Worm (Caenorhabditis elegans) whole organism, early embryonic: ENCODE data around the gene smex-1.

ENCODE experiments used
- aly-1 ChIP-seq: sonication (generic microtip); optimal IDR thresholded peaks from 2 replicates; lab custom pipeline; 2016; ENCODE audit warnings: missing genetic modification characterization, missing compliant biosample characterization
- ama-1 ChIP-seq: fragments of 150-350 bp; optimal IDR thresholded peaks from 2 replicates; lab custom pipeline; 2014
- ceh-13 ChIP-seq: fragments of 200-800 bp; sonication (Bioruptor generic); optimal IDR thresholded peaks from 2 replicates; lab custom pipeline; 2018; ENCODE audit warnings: mild to moderate bottlenecking, missing genetic modification characterization, missing compliant biosample characterization
- ceh-36 ChIP-seq: sonication (generic microtip); optimal IDR thresholded peaks from 2 replicates; lab custom pipeline; 2016; ENCODE audit warnings: missing genetic modification characterization, inconsistent platforms, missing compliant biosample characterization
- ets-7 ChIP-seq: sonication (generic microtip); optimal IDR thresholded peaks from 2 replicates; lab custom pipeline; 2016; ENCODE audit warnings: missing genotype, missing genetic modification characterization, missing compliant biosample characterization
- flt-1 ChIP-seq: fragments of 200-800 bp; sonication (Bioruptor generic); IDR thresholded peaks from 2 replicates; pipeline ENCODE4 v1.3.6; 2022; ENCODE audit warnings: missing genetic modification characterization, missing compliant biosample characterization
- hnd-1 ChIP-seq: sonication (generic microtip); optimal IDR thresholded peaks from 2 replicates; lab custom pipeline; 2016; ENCODE audit warnings: missing genetic modification characterization, missing compliant biosample characterization
- pes-1 ChIP-seq: fragments of 200-800 bp; sonication (Bioruptor generic); IDR thresholded peaks from 2 replicates; pipeline ENCODE4 v1.3.6; 2022; ENCODE audit warnings: missing genetic modification reagents, missing genetic modification characterization, missing compliant biosample characterization
- scrt-1 ChIP-seq: fragments of 200-800 bp; sonication (Bioruptor generic); IDR thresholded peaks from 2 replicates; pipeline ENCODE4 v1.3.6; 2022; ENCODE audit warnings: missing genetic modification characterization, missing compliant biosample characterization
- tbx-37 ChIP-seq: fragments of 200-800 bp; sonication (Bioruptor generic); conservative IDR thresholded peaks from 2 replicates; pipeline ENCODE4 v1.3.6; 2022; ENCODE audit warnings: missing genetic modification reagents, missing genetic modification characterization, missing compliant biosample characterization
- tra-4 ChIP-seq: sonication (generic microtip); optimal IDR thresholded peaks from 2 replicates; lab custom pipeline; 2017; ENCODE audit warnings: missing genetic modification characterization, missing compliant biosample characterization

ce11 chrV:8284800-8285199, 11.0 kb downstream of the smex-1 start, which contains the start of gene slc-17.5:
- TF ChIP-seq ama-1 (no peak), flt-1 (GFP tag; lab: Robert Waterston, UW) (no peak), pes-1 (no peak), aly-1 (no peak), tra-4 (tag; lab: Kevin White, UChicago) (no peak), hnd-1 (tag; lab: Kevin White, UChicago) (no peak), ceh-13 (GFP tag; lab: Kevin White, UChicago) (no peak), tbx-37 (GFP tag; lab: Robert Waterston, UW) (no peak), ets-7 (no peak), scrt-1 (GFP tag; lab: Robert Waterston, UW) (no peak), ceh-36 (no peak)
